Worm (Caenorhabditis elegans): ENCODE results near the gene lrx-1.

DNA sequence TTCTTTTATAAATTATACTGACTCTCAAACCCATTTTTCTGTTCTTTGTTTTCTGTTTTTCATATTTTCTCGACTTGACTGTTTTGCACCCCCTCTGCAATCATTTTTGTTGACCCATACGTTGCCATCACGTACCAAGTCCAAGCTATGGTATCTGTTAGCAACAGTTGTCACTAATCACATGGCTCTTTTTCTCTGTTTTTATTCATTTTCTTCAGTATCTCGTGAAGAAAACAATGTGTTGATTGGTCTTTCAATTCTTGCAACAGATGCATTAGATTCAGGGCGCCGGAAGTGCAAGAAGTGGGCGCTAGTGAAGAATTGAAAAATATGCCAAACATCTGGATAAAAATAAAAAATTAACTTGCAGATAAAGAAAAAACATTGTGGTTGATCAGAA lies 16.9 kb upstream of the lrx-1 start:
- no peak for TF ChIP-seq ama-1 (optimal IDR thresholded peaks at IDR 0.05)
- TF ChIP-seq nhr-11 (tag; optimal IDR thresholded peaks at IDR 0.05) = no peak
- TF ChIP-seq npax-4 (tag; optimal IDR thresholded peaks at IDR 0.05) = no peak
- TF ChIP-seq K02D7.2 (tag; optimal IDR thresholded peaks at IDR 0.05) = no peak
- TF ChIP-seq tbx-7 (tag; optimal IDR thresholded peaks at IDR 0.05) = no peak
- TF ChIP-seq odd-2 (tag; optimal IDR thresholded peaks at IDR 0.05) = no peak
